Worm (Caenorhabditis elegans): ENCODE measurements around the gene C32C4.16.

C32C4.16 gene

DNA sequence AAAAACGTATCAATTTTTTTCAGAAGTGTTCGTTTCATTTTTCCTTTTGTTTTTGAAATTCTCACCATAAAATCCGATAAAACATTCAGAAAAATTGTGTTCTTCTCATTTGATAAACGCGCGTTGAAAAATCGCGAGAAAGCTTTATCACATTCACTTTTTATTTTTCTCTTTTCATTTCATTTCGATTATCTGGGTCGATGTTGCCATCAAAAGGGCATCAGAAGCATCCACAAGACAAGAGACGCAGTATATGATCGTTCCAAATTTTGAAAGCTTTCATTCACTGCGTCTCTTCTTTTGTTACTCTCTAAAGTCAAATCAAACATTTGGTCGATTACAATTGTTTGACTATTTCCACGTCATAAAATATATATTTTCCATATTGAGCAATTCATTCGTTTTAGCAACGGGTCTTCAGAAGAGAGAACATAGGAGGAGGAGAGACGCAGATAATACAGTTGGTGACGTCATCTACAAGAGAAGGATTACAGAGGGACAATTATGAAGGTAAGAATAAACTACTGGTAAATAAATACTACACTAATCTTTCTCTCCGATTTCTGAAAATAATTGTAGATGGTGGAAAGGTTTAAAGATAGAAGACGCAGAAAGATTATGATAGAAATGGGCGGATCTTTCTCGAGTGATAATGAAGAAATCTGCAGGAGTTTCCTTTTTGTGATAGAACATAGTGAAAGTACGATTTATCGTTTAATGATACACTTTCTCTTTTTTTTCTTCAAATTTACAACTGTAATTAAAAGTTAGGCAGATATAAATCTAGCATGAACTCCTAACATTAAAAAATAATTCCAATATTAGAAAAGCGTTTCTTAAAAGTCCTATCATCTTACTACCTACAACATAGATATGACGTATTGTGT lies 45.1 kb upstream of the C32C4.16 start, which contains the start of gene H27A22.1:
Gene H27A22.1 (plus strand): TSS at position 505 of the 887 bp plus-strand sequence.
- TF ChIP-seq nhr-85 (tag) (peak; percentile 62), vab-15 (tag; optimal IDR thresholded peaks at IDR 0.05) (no peak), blmp-1 (tag; optimal IDR thresholded peaks at IDR 0.05) (peak; percentile 98)

DNA sequence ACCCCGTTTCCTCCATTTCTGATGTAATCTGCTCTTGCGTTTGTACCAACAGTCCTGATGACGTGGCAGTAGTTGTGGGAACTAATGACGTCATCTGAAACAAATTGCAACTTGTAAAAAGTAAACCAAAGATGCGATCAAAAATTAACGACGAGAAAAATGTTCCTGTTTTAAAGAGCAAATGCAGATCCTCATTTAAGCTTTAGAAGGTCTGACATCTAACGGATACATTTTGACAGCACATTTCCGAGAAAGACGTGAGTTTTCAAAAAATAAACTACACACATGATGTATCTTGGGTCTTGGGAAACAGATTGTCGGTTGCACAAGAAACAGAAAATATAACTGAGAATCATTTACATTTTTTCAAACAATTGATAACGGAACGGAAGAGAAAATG lies 31.9 kb upstream of the C32C4.16 start, which contains the start of gene H09F14.1:
Gene H09F14.1 (minus strand): TSS at position 101 of the 400 bp plus-strand sequence.
- TF ChIP-seq dpl-1 (GFP tag; optimal IDR thresholded peaks at IDR 0.05), result no peak
- no peak for TF ChIP-seq mef-2 (tag; optimal IDR thresholded peaks at IDR 0.05)
- TF ChIP-seq snu-23 (GFP tag; optimal IDR thresholded peaks at IDR 0.05), result no peak
- TF ChIP-seq tbx-2 (tag; optimal IDR thresholded peaks at IDR 0.05), result no peak
- no peak for TF ChIP-seq lin-13 (GFP tag; optimal IDR thresholded peaks at IDR 0.05)
- no peak for TF ChIP-seq sox-4 (tag; optimal IDR thresholded peaks at IDR 0.05)
- TF ChIP-seq nhr-11 (tag; optimal IDR thresholded peaks at IDR 0.05), result no peak
- no peak for TF ChIP-seq mep-1 (tag; optimal IDR thresholded peaks at IDR 0.05)
- TF ChIP-seq nhr-84 (tag; optimal IDR thresholded peaks at IDR 0.05), result no peak
- no peak for TF ChIP-seq F16B12.6 (tag; optimal IDR thresholded peaks at IDR 0.05)
- no peak for TF ChIP-seq unc-86 (tag; optimal IDR thresholded peaks at IDR 0.05)
- no peak for TF ChIP-seq fkh-8 (tag; optimal IDR thresholded peaks at IDR 0.05)
- TF ChIP-seq zip-4 (GFP tag; optimal IDR thresholded peaks at IDR 0.05), result no peak

DNA sequence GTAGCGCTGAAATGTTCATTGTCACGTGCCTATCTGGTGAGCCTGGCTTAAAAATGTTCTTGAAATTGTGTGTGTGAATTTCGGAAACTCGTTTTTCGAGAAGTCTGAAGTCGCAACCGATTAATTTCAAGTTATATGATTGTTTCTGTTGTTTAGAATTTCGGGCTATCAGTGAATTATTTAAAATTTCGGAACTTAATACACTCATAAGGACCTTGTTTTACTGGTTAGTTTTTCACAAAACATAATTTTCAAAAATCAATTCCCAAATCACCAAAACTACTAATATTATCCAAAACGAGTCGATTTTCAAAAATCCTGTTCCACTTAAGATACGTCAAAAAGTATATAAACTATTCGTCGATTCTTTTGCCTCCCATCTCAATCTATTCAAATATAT lies 16.9 kb upstream of the C32C4.16 start:
- TF ChIP-seq ets-5 (GFP tag; IDR thresholded peaks at IDR 0.05), result no peak
- no peak for TF ChIP-seq ceh-8 (GFP tag; optimal IDR thresholded peaks at IDR 0.05)
- no peak for TF ChIP-seq hpl-2 (GFP tag; optimal IDR thresholded peaks at IDR 0.05)
- no peak for TF ChIP-seq hlh-4 (tag; optimal IDR thresholded peaks at IDR 0.05)

DNA sequence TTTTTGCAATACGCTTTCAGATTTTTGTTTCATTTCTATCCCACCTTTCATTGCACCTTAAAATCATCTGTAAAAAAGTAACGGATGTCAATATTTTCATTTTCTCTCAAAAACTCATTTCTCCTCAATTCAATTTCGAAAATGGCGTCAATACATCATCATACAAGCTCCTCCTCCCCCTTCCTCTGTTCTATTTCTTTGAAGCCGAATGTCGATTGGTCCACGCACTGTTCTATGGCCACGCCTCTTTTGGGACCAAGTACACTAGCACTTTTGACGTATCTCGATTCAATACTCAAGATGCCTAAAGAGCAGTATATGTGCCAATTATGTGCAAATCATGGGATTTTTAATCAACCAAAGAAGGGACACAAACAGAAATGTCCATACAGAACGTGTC lies 14.6 kb upstream of the C32C4.16 start, which contains the start of gene mab-23:
Gene mab-23 (plus strand): TSS at position 301 of the 400 bp plus-strand sequence.
- TF ChIP-seq fkh-4 (tag; optimal IDR thresholded peaks at IDR 0.05; ENCODE audit: borderline replicate concordance) (no peak), irx-1 (tag; optimal IDR thresholded peaks at IDR 0.05) (no peak), ceh-90 (tag; optimal IDR thresholded peaks at IDR 0.05) (no peak), pag-3 (tag; optimal IDR thresholded peaks at IDR 0.05; ENCODE audit: borderline replicate concordance, insufficient read depth) (no peak), lin-39 (tag; optimal IDR thresholded peaks at IDR 0.05) (no peak), lin-35 (GFP tag; optimal IDR thresholded peaks at IDR 0.05) (no peak), hlh-17 (GFP tag; optimal IDR thresholded peaks at IDR 0.05; ENCODE audit: borderline replicate concordance) (no peak), ceh-63 (GFP tag; optimal IDR thresholded peaks at IDR 0.05) (no peak), dsc-1 (tag; optimal IDR thresholded peaks at IDR 0.05) (no peak), blmp-1 (tag; optimal IDR thresholded peaks at IDR 0.05) (no peak), mef-2 (tag; optimal IDR thresholded peaks at IDR 0.05) (no peak), pax-3 (tag; optimal IDR thresholded peaks at IDR 0.05) (no peak), C34B4.2 (tag; optimal IDR thresholded peaks at IDR 0.05) (no peak), mdl-1 (tag; optimal IDR thresholded peaks at IDR 0.05) (no peak), swsn-7 (tag; optimal IDR thresholded peaks at IDR 0.05) (no peak), egl-13 (tag; optimal IDR thresholded peaks at IDR 0.05) (no peak), vab-15 (tag; optimal IDR thresholded peaks at IDR 0.05) (no peak), Y116A8C.19 (tag; optimal IDR thresholded peaks at IDR 0.05; ENCODE audit: borderline replicate concordance) (no peak), nhr-77 (tag; optimal IDR thresholded peaks at IDR 0.05) (no peak)

Measured in whole organism, L1 larva.